Worm (Caenorhabditis elegans) whole organism, L4 larva: ENCODE measurements around the gene ced-13.

Experiments
- F10B5.3 ChIP-seq: sonication (generic microtip); optimal IDR thresholded peaks from 2 replicates; lab custom pipeline; 2016; ENCODE audit warnings: mild to moderate bottlenecking, missing genetic modification characterization, missing compliant biosample characterization
- F37D6.2 ChIP-seq: sonication (generic microtip); optimal IDR thresholded peaks from 2 replicates; lab custom pipeline; 2016; ENCODE audit warnings: mild to moderate bottlenecking, missing genetic modification characterization, missing compliant biosample characterization
- F49E8.2 ChIP-seq: sonication (generic microtip); optimal IDR thresholded peaks from 2 replicates; lab custom pipeline; 2016; ENCODE audit warnings: missing compliant biosample characterization, mild to moderate bottlenecking, missing genetic modification characterization, borderline replicate concordance
- R02D3.7 ChIP-seq: fragments of 150-350 bp; sonication (generic microtip); optimal IDR thresholded peaks from 3 replicates; lab custom pipeline; 2014; ENCODE audit warnings: missing biosample characterization, missing genetic modification characterization
- Y48G9A.11 ChIP-seq: fragments of 200-800 bp; sonication (Bioruptor generic); IDR thresholded peaks from 2 replicates; pipeline ENCODE4 v1.3.6; 2022; ENCODE audit warnings: missing genetic modification reagents, missing genetic modification characterization, missing compliant biosample characterization
- ZK337.2 ChIP-seq: fragments of 200-800 bp; sonication (Bioruptor generic); IDR thresholded peaks from 2 replicates; pipeline ENCODE4 v1.3.6; 2022; ENCODE audit warnings: missing genetic modification reagents, missing genetic modification characterization, missing compliant biosample characterization
- aha-1 ChIP-seq: fragments of 150-350 bp; peaks from one replicate; lab custom pipeline; 2014; ENCODE audit warnings: missing biosample characterization, missing genetic modification characterization
- ama-1 ChIP-seq: fragments of 150-350 bp; optimal IDR thresholded peaks from 2 replicates; lab custom pipeline; 2014; ENCODE audit warnings: inconsistent platforms, mixed read lengths
- ceh-32 ChIP-seq: sonication (generic microtip); optimal IDR thresholded peaks from 2 replicates; lab custom pipeline; 2016; ENCODE audit warnings: mild to moderate bottlenecking, missing genetic modification characterization, missing compliant biosample characterization; ENCODE audit not compliant: poor library complexity
- ceh-44 ChIP-seq: fragments of 200-800 bp; sonication (Bioruptor generic); IDR thresholded peaks from 2 replicates; pipeline ENCODE4 v1.3.6; 2022; ENCODE audit warnings: missing genetic modification reagents, missing genetic modification characterization, missing compliant biosample characterization
- ceh-62 ChIP-seq: sonication (generic microtip); optimal IDR thresholded peaks from 2 replicates; lab custom pipeline; 2017; ENCODE audit warnings: missing biosample characterization, missing genetic modification characterization
- ces-1 ChIP-seq: fragments of 150-350 bp; sonication (generic microtip); optimal IDR thresholded peaks from 4 replicates; lab custom pipeline; 2014; ENCODE audit warnings: missing biosample characterization, missing genetic modification reagents, missing genetic modification characterization
- cey-2 ChIP-seq: sonication (generic microtip); optimal IDR thresholded peaks from 3 replicates; lab custom pipeline; 2017; ENCODE audit warnings: missing genetic modification characterization, mild to moderate bottlenecking, missing compliant biosample characterization, antibody characterized with exemption, borderline replicate concordance; ENCODE audit not compliant: insufficient read depth
- ctbp-1 ChIP-seq: fragments of 200-800 bp; sonication (Bioruptor generic); IDR thresholded peaks from 2 replicates; pipeline ENCODE4 v1.3.6; 2022; ENCODE audit warnings: missing genetic modification reagents, missing genetic modification characterization, missing compliant biosample characterization
- daf-12 ChIP-seq: fragments of 150-350 bp; optimal IDR thresholded peaks from 2 replicates; lab custom pipeline; 2014; ENCODE audit warnings: missing biosample characterization, missing genetic modification reagents, missing genetic modification characterization
- gei-8 ChIP-seq: fragments of 200-800 bp; sonication (Bioruptor generic); optimal IDR thresholded peaks from 2 replicates; lab custom pipeline; 2018; ENCODE audit warnings: mild to moderate bottlenecking, missing genetic modification characterization, missing compliant biosample characterization
- hlh-11 ChIP-seq: fragments of 200-800 bp; sonication (Bioruptor generic); optimal IDR thresholded peaks from 2 replicates; lab custom pipeline; 2018; ENCODE audit warnings: mild to moderate bottlenecking, missing genetic modification characterization, missing compliant biosample characterization
- lin-29 ChIP-seq: fragments of 200-800 bp; sonication (Bioruptor generic); IDR thresholded peaks from 2 replicates; pipeline ENCODE4 v1.3.6; 2022; ENCODE audit warnings: missing genetic modification reagents, missing genetic modification characterization, missing compliant biosample characterization
- lin-38 ChIP-seq: fragments of 200-800 bp; sonication (Bioruptor generic); IDR thresholded peaks from 2 replicates; pipeline ENCODE4 v1.3.6; 2022; ENCODE audit warnings: missing genetic modification reagents, missing genetic modification characterization, missing compliant biosample characterization
- lir-3 ChIP-seq: sonication (generic microtip); optimal IDR thresholded peaks from 2 replicates; lab custom pipeline; 2016; ENCODE audit warnings: mild to moderate bottlenecking, missing genetic modification characterization, missing compliant biosample characterization
- lsy-2 ChIP-seq, 2 experiments: fragments of 150-350 bp in 1 of 2; sonication (generic microtip) in 1 of 2; optimal IDR thresholded peaks; 2 replicates each; lab custom pipeline; 2014 to 2017; ENCODE audit warnings: missing biosample characterization in 2 of 2, missing genetic modification characterization in 2 of 2
- madf-9 ChIP-seq: fragments of 200-800 bp; sonication (Bioruptor generic); conservative IDR thresholded peaks from 2 replicates; pipeline ENCODE4 v1.3.6; 2022; ENCODE audit warnings: missing genetic modification reagents, missing genetic modification characterization, missing compliant biosample characterization
- mdl-1 ChIP-seq, 2 experiments: fragments of 150-350 bp in 1 of 2; sonication (generic microtip) in 1 of 2; optimal IDR thresholded peaks; 2 replicates each; lab custom pipeline; 2014 to 2017; ENCODE audit warnings: missing biosample characterization in 2 of 2, missing genetic modification characterization in 2 of 2
- mes-2 ChIP-seq: sonication (generic microtip); optimal IDR thresholded peaks from 2 replicates; lab custom pipeline; 2016; ENCODE audit warnings: missing genotype, mild to moderate bottlenecking, missing genetic modification characterization, missing compliant biosample characterization; ENCODE audit not compliant: poor library complexity, severe bottlenecking
- mxl-2 ChIP-seq: fragments of 200-800 bp; sonication (Bioruptor generic); conservative IDR thresholded peaks from 2 replicates; pipeline ENCODE4 v1.3.6; 2022; ENCODE audit warnings: missing genetic modification reagents, missing genetic modification characterization, missing compliant biosample characterization
- nhr-102 ChIP-seq: sonication (generic microtip); optimal IDR thresholded peaks from 2 replicates; lab custom pipeline; 2016; ENCODE audit warnings: mild to moderate bottlenecking, missing genetic modification characterization, moderate library complexity, missing compliant biosample characterization
- nhr-11 ChIP-seq: fragments of 150-350 bp; optimal IDR thresholded peaks from 2 replicates; lab custom pipeline; 2014; ENCODE audit warnings: missing biosample characterization, missing genetic modification characterization
- nhr-111 ChIP-seq: fragments of 200-800 bp; sonication (Bioruptor generic); optimal IDR thresholded peaks from 2 replicates; lab custom pipeline; 2018; ENCODE audit warnings: mild to moderate bottlenecking, missing genetic modification characterization, missing compliant biosample characterization
- nhr-25 ChIP-seq: sonication (generic microtip); optimal IDR thresholded peaks from 2 replicates; lab custom pipeline; 2017; ENCODE audit warnings: missing genetic modification characterization, mild to moderate bottlenecking, missing compliant biosample characterization, antibody characterized with exemption, moderate library complexity, borderline replicate concordance; ENCODE audit not compliant: insufficient read depth
- nhr-42 ChIP-seq: fragments of 200-800 bp; sonication (Bioruptor generic); IDR thresholded peaks from 2 replicates; pipeline ENCODE4 v1.3.6; 2022; ENCODE audit warnings: missing genetic modification characterization, missing compliant biosample characterization
- nhr-48 ChIP-seq: sonication (generic microtip); optimal IDR thresholded peaks from 2 replicates; lab custom pipeline; 2016; ENCODE audit warnings: mild to moderate bottlenecking, missing genetic modification characterization, missing compliant biosample characterization
- nhr-6 ChIP-seq: fragments of 150-350 bp; optimal IDR thresholded peaks from 2 replicates; lab custom pipeline; 2014; ENCODE audit warnings: missing biosample characterization, missing genetic modification characterization
- saeg-2 ChIP-seq: fragments of 200-800 bp; sonication (Bioruptor generic); IDR thresholded peaks from 2 replicates; pipeline ENCODE4 v1.3.6; 2022; ENCODE audit warnings: missing genetic modification reagents, missing genetic modification characterization, missing compliant biosample characterization
- skn-1 ChIP-seq: fragments of 150-350 bp; optimal IDR thresholded peaks from 2 replicates; lab custom pipeline; 2014; ENCODE audit warnings: missing biosample characterization, missing genetic modification characterization
- snpc-1.2 ChIP-seq: fragments of 200-800 bp; sonication (Bioruptor generic); IDR thresholded peaks from 2 replicates; pipeline ENCODE4 v1.3.6; 2022; ENCODE audit warnings: missing genetic modification reagents, missing genetic modification characterization, missing compliant biosample characterization
- spr-1 ChIP-seq: sonication (generic microtip); optimal IDR thresholded peaks from 2 replicates; lab custom pipeline; 2016; ENCODE audit warnings: mild to moderate bottlenecking, missing genetic modification characterization, missing compliant biosample characterization
- tag-97 ChIP-seq: fragments of 200-800 bp; sonication (Bioruptor generic); IDR thresholded peaks from 2 replicates; pipeline ENCODE4 v1.3.6; 2022; ENCODE audit warnings: missing genetic modification characterization, missing compliant biosample characterization
- unc-62 ChIP-seq, 3 experiments: fragments of 150-350 bp in 1 of 3; sonication (generic microtip); optimal IDR thresholded peaks in 2 of 3; peaks in 1 of 3; 1 replicate in 1 of 3; 2 replicates in 2 of 3; lab custom pipeline; 2014 to 2017; ENCODE audit warnings: missing biosample characterization in 3 of 3, missing genetic modification characterization in 3 of 3, missing genetic modification reagents in 3 of 3, missing genotype in 1 of 3
- vab-7 ChIP-seq: fragments of 200-800 bp; sonication (Bioruptor generic); IDR thresholded peaks from 2 replicates; pipeline ENCODE4 v1.3.6; 2022; ENCODE audit warnings: missing genetic modification reagents, missing genetic modification characterization, missing compliant biosample characterization
- zag-1 ChIP-seq: fragments of 150-350 bp; optimal IDR thresholded peaks from 2 replicates; lab custom pipeline; 2014; ENCODE audit warnings: missing biosample characterization, missing genetic modification characterization
- ztf-11 ChIP-seq: fragments of 150-350 bp; optimal IDR thresholded peaks from 2 replicates; lab custom pipeline; 2014; ENCODE audit warnings: missing biosample characterization, missing genetic modification characterization
- ztf-7 ChIP-seq: fragments of 150-350 bp; optimal IDR thresholded peaks from 2 replicates; lab custom pipeline; 2014; ENCODE audit warnings: missing biosample characterization, missing genetic modification characterization

Gene ced-13

ce11 chrX:8276333-8276732 lies 23.1 kb downstream of the ced-13 start:
- TF ChIP-seq nhr-48: no peak
- peak; percentile 25 for TF ChIP-seq nhr-11 (tag; lab: Kevin White, UChicago)

- TF ChIP-seq mxl-2 (GFP tag; lab: Robert Waterston, UW) (no peak), ceh-62 (tag; lab: Kevin White, UChicago) (no peak), lin-38 (GFP tag; lab: Robert Waterston, UW) (no peak), ztf-11 (tag; lab: Kevin White, UChicago) (no peak), R02D3.7 (tag; lab: Kevin White, UChicago) (no peak), daf-12 (no peak), madf-9 (GFP tag; lab: Robert Waterston, UW) (no peak), ama-1 (lab: Kevin White, UChicago) (no peak), mes-2 (tag; lab: Kevin White, UChicago) (no peak), lsy-2 (tag; optimal IDR thresholded peaks at IDR 0.05; lab: Kevin White, UChicago) (no peak)
These were observed 24.6 kb downstream of the ced-13 start, which contains the start of gene ksr-1 for ce11 chrX:8274869-8275268. Gene ksr-1 (plus strand): TSS chrX:8275169.

ce11 chrX:8273496-8273895 lies 26.0 kb downstream of the ced-13 start:
- TF ChIP-seq cey-2 (tag; lab: Kevin White, UChicago) (no peak), F10B5.3 (no peak), lin-29 (GFP tag; lab: Robert Waterston, UW) (no peak), nhr-102 (no peak), saeg-2 (GFP tag; lab: Robert Waterston, UW) (no peak), skn-1 (tag; lab: Kevin White, UChicago) (no peak), spr-1 (no peak), mes-2 (tag; lab: Kevin White, UChicago) (no peak), snpc-1.2 (GFP tag; lab: Robert Waterston, UW) (no peak), nhr-6 (tag; lab: Kevin White, UChicago) (no peak), ceh-44 (GFP tag; lab: Robert Waterston, UW) (no peak), gei-8 (no peak), zag-1 (tag; lab: Kevin White, UChicago) (no peak), Y48G9A.11 (GFP tag; lab: Robert Waterston, UW) (no peak), ces-1 (GFP tag; lab: Kevin White, UChicago) (no peak), ZK337.2 (no peak)

ce11 chrX:8270971-8271553 lies 28.4 kb downstream of the ced-13 start, which contains the start of gene cutl-29:
Gene cutl-29 (minus strand): TSS chrX:8271021.
- TF ChIP-seq nhr-111 (GFP tag; lab: Kevin White, UChicago): no peak
- peak in 1 of 2 experiments; percentile 58 for TF ChIP-seq unc-62 (GFP tag; optimal IDR thresholded peaks at IDR 0.05 in 1 of 2; lab: Kevin White, UChicago)
- TF ChIP-seq unc-62 (tag; optimal IDR thresholded peaks at IDR 0.05; lab: Kevin White, UChicago): no peak

- TF ChIP-seq mdl-1 (tag; optimal IDR thresholded peaks at IDR 0.05; lab: Kevin White, UChicago) (no peak), ZK337.2 (no peak), nhr-42 (no peak), mes-2 (tag; lab: Kevin White, UChicago) (no peak), ceh-44 (GFP tag; lab: Robert Waterston, UW) (no peak), aha-1 (tag; lab: Kevin White, UChicago) (no peak), ceh-32 (tag; lab: Kevin White, UChicago) (no peak), nhr-11 (tag; lab: Kevin White, UChicago) (no peak), nhr-25 (tag; lab: Kevin White, UChicago) (no peak), lin-38 (GFP tag; lab: Robert Waterston, UW) (no peak), ztf-7 (tag; lab: Kevin White, UChicago) (no peak), ctbp-1 (GFP tag; lab: Robert Waterston, UW) (no peak), vab-7 (GFP tag; lab: Robert Waterston, UW) (no peak), lir-3 (tag; lab: Kevin White, UChicago) (no peak), tag-97 (GFP tag; lab: Robert Waterston, UW) (no peak), hlh-11 (tag; lab: Kevin White, UChicago) (no peak), F37D6.2 (tag; lab: Kevin White, UChicago) (no peak), F49E8.2 (tag; lab: Kevin White, UChicago) (no peak)
These were observed 31.4 kb downstream of the ced-13 start for ce11 chrX:8268083-8268482.
